Worm (Caenorhabditis elegans) whole organism, L4 larva: ENCODE measurements around the gene tatn-1.

Source experiments
- Y75B8A.6 ChIP-seq: fragments of 200-800 bp; sonication (Bioruptor generic); IDR thresholded peaks from 2 replicates; pipeline ENCODE4 v1.3.6; 2022; ENCODE audit warnings: missing genetic modification reagents, missing genetic modification characterization, missing compliant biosample characterization
- lin-13 ChIP-seq: fragments of 150-350 bp; optimal IDR thresholded peaks from 2 replicates; lab custom pipeline; 2014; ENCODE audit warnings: missing biosample characterization, missing genetic modification reagents, missing genetic modification characterization
- nhr-11 ChIP-seq: fragments of 150-350 bp; optimal IDR thresholded peaks from 2 replicates; lab custom pipeline; 2014; ENCODE audit warnings: missing biosample characterization, missing genetic modification characterization
- nhr-237 ChIP-seq: sonication (generic microtip); optimal IDR thresholded peaks from 2 replicates; lab custom pipeline; 2017; ENCODE audit warnings: missing biosample characterization, missing genetic modification characterization
- nhr-76 ChIP-seq: fragments of 150-350 bp; optimal IDR thresholded peaks from 2 replicates; lab custom pipeline; 2014; ENCODE audit warnings: missing biosample characterization, missing genetic modification characterization
- nhr-77 ChIP-seq: fragments of 150-350 bp; optimal IDR thresholded peaks from 2 replicates; lab custom pipeline; 2014; ENCODE audit warnings: missing biosample characterization, missing genetic modification characterization
- pha-4 ChIP-seq, 2 experiments: fragments of 150-350 bp in 1 of 2; fragments of 200-800 bp in 1 of 2; sonication (Bioruptor generic) in 1 of 2; IDR thresholded peaks in 1 of 2; optimal IDR thresholded peaks in 1 of 2; 2 replicates each; pipeline versions ENCODE4 v1.3.6 to Lab custom; 2014 to 2022; ENCODE audit warnings: missing genetic modification characterization in 2 of 2, missing genetic modification reagents in 2 of 2, missing biosample characterization in 1 of 2, missing compliant biosample characterization in 1 of 2
- unc-130 ChIP-seq: sonication (generic microtip); optimal IDR thresholded peaks from 2 replicates; lab custom pipeline; 2016; ENCODE audit warnings: missing genetic modification reagents, missing genetic modification characterization, missing compliant biosample characterization
- unc-62 ChIP-seq, 3 experiments: fragments of 150-350 bp in 1 of 3; sonication (generic microtip); optimal IDR thresholded peaks in 2 of 3; peaks in 1 of 3; 1 replicate in 1 of 3; 2 replicates in 2 of 3; lab custom pipeline; 2014 to 2017; ENCODE audit warnings: missing biosample characterization in 3 of 3, missing genetic modification characterization in 3 of 3, missing genetic modification reagents in 3 of 3, missing genotype in 1 of 3
- ztf-7 ChIP-seq: fragments of 150-350 bp; optimal IDR thresholded peaks from 2 replicates; lab custom pipeline; 2014; ENCODE audit warnings: missing biosample characterization, missing genetic modification characterization

ce11 chrX:14818464-14819259 lies 27.9 kb downstream of the tatn-1 start, which contains the start of gene epn-1:
- peak; percentile 89 for TF ChIP-seq lin-13 (GFP tag; lab: Kevin White, UChicago)
- peak; percentile 53 for TF ChIP-seq unc-130 (GFP tag; lab: Kevin White, UChicago)
- 0 out of 2 replicates have a peak, but pooled peaks have one; percentile 3 for TF ChIP-seq Y75B8A.6 (GFP tag; lab: Robert Waterston, UW)
- peak in 1 of 2 experiments; percentile 100 for TF ChIP-seq unc-62 (GFP tag; optimal IDR thresholded peaks at IDR 0.05 in 1 of 2; lab: Kevin White, UChicago)
- peak; percentile 21 for TF ChIP-seq unc-62 (tag; optimal IDR thresholded peaks at IDR 0.05; lab: Kevin White, UChicago)
- peak; percentile 82 for TF ChIP-seq nhr-77 (tag; lab: Kevin White, UChicago)
- TF ChIP-seq ztf-7 (tag; lab: Kevin White, UChicago): peak; percentile 59
- peak; percentile 96 for TF ChIP-seq pha-4 (GFP tag; IDR thresholded peaks at IDR 0.05; lab: Robert Waterston, UW)
- TF ChIP-seq pha-4 (tag; optimal IDR thresholded peaks at IDR 0.05; lab: Kevin White, UChicago): no peak
- peak; percentile 96 for TF ChIP-seq nhr-11 (tag; lab: Kevin White, UChicago)
- TF ChIP-seq nhr-237 (tag; lab: Kevin White, UChicago): peak; percentile 51
- peak; percentile 66 for TF ChIP-seq nhr-76 (tag; lab: Kevin White, UChicago)
